Worm (Caenorhabditis elegans): ENCODE results near the gene pgam-5.

- no peak for TF ChIP-seq pha-4 (tag; optimal IDR thresholded peaks at IDR 0.05)
- no peak for TF ChIP-seq tbx-8 (GFP tag; optimal IDR thresholded peaks at IDR 0.05)
- no peak for TF ChIP-seq snpc-4 (tag; optimal IDR thresholded peaks at IDR 0.05)
- TF ChIP-seq blmp-1 (tag; optimal IDR thresholded peaks at IDR 0.05) = no peak
- TF ChIP-seq M03D4.4 (tag; optimal IDR thresholded peaks at IDR 0.05) = no peak
- no peak for TF ChIP-seq unc-62 (GFP tag; optimal IDR thresholded peaks at IDR 0.05)
- TF ChIP-seq nhr-28 (tag; optimal IDR thresholded peaks at IDR 0.05) = no peak
- no peak for TF ChIP-seq ceh-83 (GFP tag; optimal IDR thresholded peaks at IDR 0.05)
- no peak for TF ChIP-seq nhr-237 (tag; optimal IDR thresholded peaks at IDR 0.05)
- TF ChIP-seq sem-2 (GFP tag; optimal IDR thresholded peaks at IDR 0.05) = no peak
- no peak for TF ChIP-seq nhr-2 (tag; optimal IDR thresholded peaks at IDR 0.05)
- TF ChIP-seq elt-3 (tag; optimal IDR thresholded peaks at IDR 0.05) = no peak
Observed at ce11 chrII:7613241-7613782, 14.8 kb upstream of the pgam-5 start, which contains the start of the genes oig-4 and R07G3.7.
